Worm (Caenorhabditis elegans): ENCODE measurements around the gene aagr-3.

DNA sequence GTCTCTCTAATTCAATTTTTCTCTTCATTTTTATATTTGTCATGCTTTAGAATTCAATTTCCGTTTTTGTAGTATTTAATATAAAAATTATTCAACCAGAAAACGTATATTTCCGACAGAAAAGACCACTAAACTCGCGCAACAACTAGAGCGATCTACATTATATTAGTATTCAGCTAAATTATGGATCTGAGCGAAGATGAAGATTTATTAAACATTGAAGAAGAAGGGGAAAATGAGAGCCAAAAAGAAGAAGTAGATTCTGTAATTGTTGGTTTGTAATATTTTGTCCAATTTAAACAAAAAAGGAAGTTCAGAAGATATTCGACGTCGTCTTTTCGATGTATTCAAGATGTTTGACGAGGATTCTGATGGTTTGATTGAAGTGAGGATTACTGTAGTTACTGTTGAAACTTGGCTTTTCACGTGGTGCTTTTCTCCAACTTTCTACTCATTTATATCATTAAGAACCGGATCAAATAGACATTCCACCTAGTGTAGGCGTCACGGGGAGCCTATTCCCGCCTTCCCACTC is 4.7 kb upstream of the aagr-3 start, which contains the start of gene cal-7:
- TF ChIP-seq egl-27 (tag; optimal IDR thresholded peaks at IDR 0.05) (no peak), F13H6.1 (tag; optimal IDR thresholded peaks at IDR 0.05) (no peak), ZK546.5 (tag; optimal IDR thresholded peaks at IDR 0.05) (no peak), ceh-82 (tag; optimal IDR thresholded peaks at IDR 0.05) (no peak), unc-55 (GFP tag; optimal IDR thresholded peaks at IDR 0.05) (no peak), ceh-16 (tag; optimal IDR thresholded peaks at IDR 0.05) (no peak), nhr-25 (tag; optimal IDR thresholded peaks at IDR 0.05) (no peak), lin-11 (tag; optimal IDR thresholded peaks at IDR 0.05) (no peak), lin-39 (tag; optimal IDR thresholded peaks at IDR 0.05) (no peak), skn-1 (tag; optimal IDR thresholded peaks at IDR 0.05) (no peak)
